Fruit fly (Drosophila melanogaster) whole organism, embryonic: ENCODE results near the gene CG4576.

Experiments used
- CG13424 ChIP-seq: fragments of 200-800 bp; sonication (Bioruptor generic); optimal IDR thresholded peaks from 2 replicates; lab custom pipeline; 2019; ENCODE audit warnings: missing biosample characterization, mild to moderate bottlenecking, missing genetic modification characterization, moderate library complexity
- CG1792 ChIP-seq: fragments of 200-800 bp; sonication (Bioruptor generic); optimal IDR thresholded peaks from 2 replicates; lab custom pipeline; 2016; ENCODE audit warnings: missing biosample characterization, missing genetic modification characterization
- CG1832 ChIP-seq: fragments of 200-800 bp; sonication (Bioruptor generic); optimal IDR thresholded peaks from 2 replicates; lab custom pipeline; 2017; ENCODE audit warnings: missing biosample characterization, mild to moderate bottlenecking, missing genetic modification characterization, inconsistent platforms
- CG2889 ChIP-seq: fragments of 200-800 bp; sonication (Bioruptor generic); IDR thresholded peaks from 3 replicates; pipeline ENCODE4 v1.3.6; 2022; ENCODE audit warnings: missing biosample characterization, missing genetic modification characterization
- CG4360 ChIP-seq: fragments of 200-800 bp; sonication (Bioruptor generic); IDR thresholded peaks from 2 replicates; pipeline ENCODE4 v1.3.6; 2022; ENCODE audit warnings: missing biosample characterization, missing genetic modification characterization
- CG4730 ChIP-seq: fragments of 200-800 bp; sonication (Bioruptor generic); IDR thresholded peaks from 2 replicates; pipeline ENCODE4 v1.3.6; 2022; ENCODE audit warnings: missing biosample characterization, missing genetic modification characterization
- H15 ChIP-seq: fragments of 200-800 bp; sonication (Bioruptor generic); IDR thresholded peaks from 3 replicates; pipeline ENCODE4 v1.3.6; 2022; ENCODE audit warnings: missing biosample characterization, missing genetic modification characterization
- Lpt ChIP-seq: fragments of >200 bp; optimal IDR thresholded peaks from 2 replicates; lab custom pipeline; 2018; ENCODE audit warnings: missing biosample characterization, missing genetic modification characterization
- Xrp1 ChIP-seq: fragments of 200-800 bp; sonication (Bioruptor generic); IDR thresholded peaks from 2 replicates; pipeline ENCODE4 v1.3.6; 2022; ENCODE audit warnings: missing biosample characterization, missing genetic modification characterization
- ase ChIP-seq: fragments of 200-800 bp; sonication (Bioruptor generic); IDR thresholded peaks from 3 replicates; pipeline ENCODE4 v1.3.6; 2022; ENCODE audit warnings: missing biosample characterization, missing genetic modification characterization
- gfzf ChIP-seq: fragments of 200-800 bp; sonication (Bioruptor generic); optimal IDR thresholded peaks from 2 replicates; lab custom pipeline; 2016; ENCODE audit warnings: missing biosample characterization, mild to moderate bottlenecking, missing genetic modification characterization, moderate library complexity
- nau ChIP-seq: fragments of 200-800 bp; sonication (Bioruptor generic); optimal IDR thresholded peaks from 3 replicates; lab custom pipeline; 2017; ENCODE audit warnings: missing biosample characterization, mild to moderate bottlenecking, missing genetic modification characterization, missing genetic modification reagents

- TF ChIP-seq Xrp1 (no peak), CG1792 (no peak), ase (GFP tag; lab: Robert Waterston, UW) (no peak), CG2889 (GFP tag; lab: Robert Waterston, UW) (no peak), CG4360 (GFP tag; lab: Robert Waterston, UW) (no peak), CG4730 (GFP tag; lab: Robert Waterston, UW) (no peak), Lpt (GFP tag; lab: Kevin White, UChicago) (no peak), CG1832 (GFP tag; lab: Kevin White, UChicago) (no peak), gfzf (GFP tag; lab: Kevin White, UChicago) (no peak), nau (GFP tag; lab: Kevin White, UChicago) (no peak), CG13424 (no peak), H15 (no peak)
Measured at dm6 chr3R:15779505-15779904, 46.0 kb upstream of the CG4576 start, which contains the start of gene CG5614.
